Fruit fly (Drosophila melanogaster) whole organism, embryonic: Measurements from ENCODE around the gene tst.

Source experiments
- CG10147 ChIP-seq: fragments of 200-800 bp; sonication (Bioruptor generic); optimal IDR thresholded peaks from 2 replicates; lab custom pipeline; 2019; ENCODE audit warnings: missing biosample characterization, mild to moderate bottlenecking, missing genetic modification characterization, moderate library complexity
- CG10959 ChIP-seq: fragments of 200-800 bp; sonication (Bioruptor generic); IDR thresholded peaks from 2 replicates; pipeline ENCODE4 v1.3.6; 2022; ENCODE audit warnings: missing biosample characterization, missing genetic modification characterization
- CG11085 ChIP-seq: fragments of 200-800 bp; sonication (Bioruptor generic); IDR thresholded peaks from 2 replicates; pipeline ENCODE4 v1.3.6; 2022; ENCODE audit warnings: missing biosample characterization, missing genetic modification characterization
- CG11696 ChIP-seq: fragments of 200-800 bp; sonication (Bioruptor generic); IDR thresholded peaks from 2 replicates; pipeline ENCODE4 v1.3.6; 2022; ENCODE audit warnings: missing biosample characterization, missing genetic modification characterization
- CG12104 ChIP-seq: fragments of 200-800 bp; sonication (Bioruptor generic); optimal IDR thresholded peaks from 3 replicates; lab custom pipeline; 2016; ENCODE audit warnings: missing biosample characterization, missing genetic modification characterization
- CG13287 ChIP-seq: fragments of 200-800 bp; sonication (Bioruptor generic); IDR thresholded peaks from 2 replicates; pipeline ENCODE4 v1.3.6; 2022; ENCODE audit warnings: missing biosample characterization, missing genetic modification characterization; ENCODE audit not compliant: partially characterized antibody
- CG13894 ChIP-seq: fragments of 200-800 bp; sonication (Bioruptor generic); optimal IDR thresholded peaks from 3 replicates; lab custom pipeline; 2018; ENCODE audit warnings: missing biosample characterization, mild to moderate bottlenecking, missing genetic modification characterization, moderate library complexity
- CG1602 ChIP-seq: fragments of 200-800 bp; sonication (Bioruptor generic); optimal IDR thresholded peaks from 3 replicates; lab custom pipeline; 2016; ENCODE audit warnings: missing biosample characterization, missing genetic modification characterization
- CG17912 ChIP-seq: fragments of 200-800 bp; sonication (Bioruptor generic); optimal IDR thresholded peaks from 2 replicates; lab custom pipeline; 2018; ENCODE audit warnings: missing biosample characterization, mild to moderate bottlenecking, missing genetic modification characterization
- CG1792 ChIP-seq: fragments of 200-800 bp; sonication (Bioruptor generic); optimal IDR thresholded peaks from 2 replicates; lab custom pipeline; 2016; ENCODE audit warnings: missing biosample characterization, missing genetic modification characterization
- CG2712 ChIP-seq: fragments of 200-800 bp; optimal IDR thresholded peaks from 3 replicates; lab custom pipeline; 2019; ENCODE audit warnings: missing biosample characterization, mild to moderate bottlenecking, missing genetic modification characterization, moderate library complexity
- CG3065 ChIP-seq: fragments of 200-800 bp; sonication (Bioruptor generic); optimal IDR thresholded peaks from 2 replicates; lab custom pipeline; 2016; ENCODE audit warnings: missing biosample characterization, missing genetic modification characterization
- CG31441 ChIP-seq: fragments of 200-800 bp; sonication (Bioruptor generic); IDR thresholded peaks from 2 replicates; pipeline ENCODE4 v1.3.6; 2022; ENCODE audit warnings: missing biosample characterization, missing genetic modification characterization
- CG34422 ChIP-seq: fragments of 200-800 bp; sonication (Bioruptor generic); IDR thresholded peaks from 3 replicates; pipeline ENCODE4 v1.3.6; 2022; ENCODE audit warnings: missing biosample characterization, missing genetic modification characterization
- CG4360 ChIP-seq: fragments of 200-800 bp; sonication (Bioruptor generic); IDR thresholded peaks from 2 replicates; pipeline ENCODE4 v1.3.6; 2022; ENCODE audit warnings: missing biosample characterization, missing genetic modification characterization
- CG4854 ChIP-seq: fragments of 200-800 bp; sonication (Bioruptor generic); optimal IDR thresholded peaks from 2 replicates; lab custom pipeline; 2016; ENCODE audit warnings: missing biosample characterization, missing genetic modification characterization, inconsistent platforms
- CG6272 ChIP-seq: fragments of 200-800 bp; sonication (Bioruptor generic); IDR thresholded peaks from 2 replicates; pipeline ENCODE4 v1.3.6; 2022; ENCODE audit warnings: missing biosample characterization, missing genetic modification characterization
- CG6765 ChIP-seq: fragments of 200-800 bp; sonication (Bioruptor generic); optimal IDR thresholded peaks from 3 replicates; lab custom pipeline; 2017; ENCODE audit warnings: missing biosample characterization, mild to moderate bottlenecking, missing genetic modification characterization
- CG7786 ChIP-seq: fragments of 200-800 bp; sonication (Bioruptor generic); optimal IDR thresholded peaks from 2 replicates; lab custom pipeline; 2016; ENCODE audit warnings: missing biosample characterization, missing genetic modification characterization
- CG8290 ChIP-seq, 3 experiments: fragments of 200-800 bp; sonication (Bioruptor generic); optimal IDR thresholded peaks; 2 replicates each; lab custom pipeline; 2016 to 2019; ENCODE audit warnings: missing biosample characterization in 3 of 3, missing genetic modification characterization in 3 of 3, mild to moderate bottlenecking in 2 of 3, moderate library complexity in 1 of 3
- CG8359 ChIP-seq: fragments of 200-800 bp; sonication (Bioruptor generic); optimal IDR thresholded peaks from 2 replicates; lab custom pipeline; 2017; ENCODE audit warnings: missing biosample characterization, mild to moderate bottlenecking, missing genetic modification characterization, borderline replicate concordance
- CG8924 ChIP-seq: fragments of 200-800 bp; optimal IDR thresholded peaks from 3 replicates; lab custom pipeline; 2019; ENCODE audit warnings: missing biosample characterization, mild to moderate bottlenecking, missing genetic modification characterization, moderate library complexity
- Dad ChIP-seq: fragments of 200-800 bp; sonication (Bioruptor generic); optimal IDR thresholded peaks from 3 replicates; lab custom pipeline; 2016; ENCODE audit warnings: missing biosample characterization, missing genetic modification characterization
- Deaf1 ChIP-seq: fragments of 200-800 bp; optimal IDR thresholded peaks from 3 replicates; lab custom pipeline; 2019; ENCODE audit warnings: missing biosample characterization, mild to moderate bottlenecking, missing genetic modification characterization, moderate library complexity
- Doc3 ChIP-seq: fragments of 200-800 bp; sonication (Bioruptor generic); IDR thresholded peaks from 3 replicates; pipeline ENCODE4 v1.3.6; 2022; ENCODE audit warnings: missing biosample characterization, missing genetic modification characterization; ENCODE audit not compliant: partially characterized antibody
- Dref ChIP-seq: fragments of 200-800 bp; sonication (Bioruptor generic); IDR thresholded peaks from 2 replicates; pipeline ENCODE4 v1.3.6; 2022; ENCODE audit warnings: missing biosample characterization, missing genetic modification characterization
- Elba2 ChIP-seq: fragments of 200-800 bp; sonication (Bioruptor generic); optimal IDR thresholded peaks from 3 replicates; lab custom pipeline; 2016; ENCODE audit warnings: missing biosample characterization, missing genetic modification characterization
- Hand ChIP-seq: fragments of 200-800 bp; sonication (Bioruptor generic); optimal IDR thresholded peaks from 2 replicates; lab custom pipeline; 2017; ENCODE audit warnings: mild to moderate bottlenecking, missing biosample characterization, missing genetic modification reagents, missing genetic modification characterization
- Neu2 ChIP-seq: fragments of 200-800 bp; sonication (Bioruptor generic); optimal IDR thresholded peaks from 3 replicates; lab custom pipeline; 2016; ENCODE audit warnings: missing biosample characterization, missing genetic modification characterization, borderline replicate concordance
- Sry-β ChIP-seq: fragments of 200-800 bp; sonication (Bioruptor generic); optimal IDR thresholded peaks from 2 replicates; lab custom pipeline; 2018; ENCODE audit warnings: missing biosample characterization, mild to moderate bottlenecking, missing genetic modification characterization, moderate library complexity
- Tbp ChIP-seq: fragments of >200 bp; optimal IDR thresholded peaks from 2 replicates; lab custom pipeline; 2018; ENCODE audit warnings: missing biosample characterization, missing genetic modification characterization
- YL-1 ChIP-seq: fragments of 200-800 bp; sonication (Bioruptor generic); optimal IDR thresholded peaks from 3 replicates; lab custom pipeline; 2017; ENCODE audit warnings: missing biosample characterization, mild to moderate bottlenecking, missing genetic modification characterization
- aop ChIP-seq: fragments of 200-800 bp; sonication (Bioruptor generic); IDR thresholded peaks from 2 replicates; pipeline ENCODE4 v1.3.6; 2022; ENCODE audit warnings: missing biosample characterization, missing genetic modification characterization
- chn ChIP-seq: fragments of 200-800 bp; sonication (Bioruptor generic); optimal IDR thresholded peaks from 2 replicates; lab custom pipeline; 2016; ENCODE audit warnings: missing biosample characterization, missing genetic modification characterization
- en ChIP-seq: fragments of 200-800 bp; sonication (Bioruptor generic); optimal IDR thresholded peaks from 2 replicates; lab custom pipeline; 2016; ENCODE audit warnings: missing biosample characterization, missing genetic modification characterization
- exex ChIP-seq: fragments of 200-800 bp; sonication (Bioruptor generic); optimal IDR thresholded peaks from 4 replicates; lab custom pipeline; 2018; ENCODE audit warnings: missing biosample characterization, mild to moderate bottlenecking, missing genetic modification characterization, moderate library complexity
- gcm ChIP-seq: fragments of 200-800 bp; sonication (Bioruptor generic); optimal IDR thresholded peaks from 2 replicates; lab custom pipeline; 2019; ENCODE audit warnings: missing biosample characterization, mild to moderate bottlenecking, missing genetic modification characterization, moderate library complexity
- her ChIP-seq: fragments of 200-800 bp; sonication (Bioruptor generic); optimal IDR thresholded peaks from 2 replicates; lab custom pipeline; 2016; ENCODE audit warnings: missing biosample characterization, missing genetic modification characterization
- insv ChIP-seq, 2 experiments: fragments of 200-800 bp; sonication (Bioruptor generic); optimal IDR thresholded peaks; 3 replicates each; lab custom pipeline; 2016 to 2018; ENCODE audit warnings: missing biosample characterization in 2 of 2, missing genetic modification characterization in 2 of 2
- nerfin-2 ChIP-seq: fragments of 200-800 bp; sonication (Bioruptor generic); IDR thresholded peaks from 2 replicates; pipeline ENCODE4 v1.3.6; 2022; ENCODE audit warnings: missing biosample characterization, missing genetic modification characterization; ENCODE audit not compliant: partially characterized antibody
- odd ChIP-seq: fragments of 200-800 bp; sonication (Bioruptor generic); optimal IDR thresholded peaks from 2 replicates; lab custom pipeline; 2017; ENCODE audit warnings: missing biosample characterization, mild to moderate bottlenecking, missing genetic modification characterization
- salm ChIP-seq: fragments of 200-800 bp; sonication (Bioruptor generic); optimal IDR thresholded peaks from 2 replicates; lab custom pipeline; 2018; ENCODE audit warnings: missing biosample characterization, mild to moderate bottlenecking, missing genetic modification characterization
- slbo ChIP-seq: fragments of 200-800 bp; sonication (Bioruptor generic); IDR thresholded peaks from 2 replicates; pipeline ENCODE4 v1.3.6; 2022; ENCODE audit warnings: missing biosample characterization, missing genetic modification characterization
- stc ChIP-seq: fragments of 200-800 bp; sonication (Bioruptor generic); IDR thresholded peaks from 2 replicates; pipeline ENCODE4 v1.3.6; 2022; ENCODE audit warnings: missing biosample characterization, missing genetic modification characterization
- tap ChIP-seq: fragments of 200-800 bp; optimal IDR thresholded peaks from 3 replicates; lab custom pipeline; 2019; ENCODE audit warnings: missing biosample characterization, mild to moderate bottlenecking, missing genetic modification characterization, moderate library complexity
- tin ChIP-seq: fragments of 200-800 bp; sonication (Bioruptor generic); optimal IDR thresholded peaks from 3 replicates; lab custom pipeline; 2016; ENCODE audit warnings: missing biosample characterization, missing genetic modification characterization
- tio ChIP-seq: fragments of 200-800 bp; sonication (Bioruptor generic); optimal IDR thresholded peaks from 2 replicates; lab custom pipeline; 2017; ENCODE audit warnings: missing biosample characterization, missing genetic modification characterization, inconsistent platforms
- tll ChIP-seq, 2 experiments: fragments of 200-800 bp in 1 of 2; fragments of >200 bp in 1 of 2; sonication (Bioruptor generic) in 1 of 2; optimal IDR thresholded peaks; 2 replicates each; lab custom pipeline; 2017 to 2019; ENCODE audit warnings: missing biosample characterization in 2 of 2, missing genetic modification characterization in 2 of 2, mild to moderate bottlenecking in 1 of 2, moderate library complexity in 1 of 2
- unpg ChIP-seq: fragments of 200-800 bp; sonication (Bioruptor generic); optimal IDR thresholded peaks from 3 replicates; lab custom pipeline; 2018; ENCODE audit warnings: missing biosample characterization, mild to moderate bottlenecking, missing genetic modification characterization, moderate library complexity

Gene tst

dm6 chr3R:23781466-23781935, 8.8 kb upstream of the tst start, which contains the start of the genes Nup98-96 and mbc (continued):
- peak; percentile 63 for TF ChIP-seq CG12104 (GFP tag; lab: Kevin White, UChicago)
- TF ChIP-seq CG2712 (tag; lab: Kevin White, UChicago) = peak; percentile 90
- peak; percentile 73 for TF ChIP-seq CG31441 (GFP tag; lab: Robert Waterston, UW)
- TF ChIP-seq exex (tag; lab: Kevin White, UChicago) = peak; percentile 66
- peak; percentile 76 for TF ChIP-seq CG11085
- peak; percentile 88 for TF ChIP-seq CG1792
- 0 out of 2 replicates have a peak, but pooled peaks have one; percentile 36 for TF ChIP-seq CG13287 (GFP tag; lab: Robert Waterston, UW)
- TF ChIP-seq tll (GFP tag; optimal IDR thresholded peaks at IDR 0.05; lab: Kevin White, UChicago) = peak; percentile 57 to 98
- TF ChIP-seq CG4360 (GFP tag; lab: Robert Waterston, UW) = peak; percentile 10; the same call in 1 of the 2 replicates
- TF ChIP-seq gcm (GFP tag; lab: Kevin White, UChicago) = peak; percentile 34
- peak; percentile 73 for TF ChIP-seq en (GFP tag; lab: Kevin White, UChicago)
- peak; percentile 86 for TF ChIP-seq Elba2 (GFP tag; lab: Kevin White, UChicago)
- no peak for TF ChIP-seq CG17912 (GFP tag; lab: Kevin White, UChicago)
- peak; percentile 93 for TF ChIP-seq slbo (GFP tag; lab: Robert Waterston, UW)
- peak; percentile 83 for TF ChIP-seq CG8924 (tag; lab: Kevin White, UChicago)
- peak; percentile 74 for TF ChIP-seq Neu2 (GFP tag; lab: Kevin White, UChicago)
- peak; percentile 87 for TF ChIP-seq tin (GFP tag; lab: Kevin White, UChicago)
- TF ChIP-seq CG1602 (GFP tag; lab: Kevin White, UChicago) = peak; percentile 91
- peak in 1 of 2 experiments; percentile 62 for TF ChIP-seq insv (GFP tag; optimal IDR thresholded peaks at IDR 0.05; lab: Kevin White, UChicago)
- TF ChIP-seq Dad (GFP tag; lab: Kevin White, UChicago) = peak; percentile 85
- TF ChIP-seq stc (GFP tag; lab: Robert Waterston, UW) = peak; percentile 62
- TF ChIP-seq chn (GFP tag; lab: Kevin White, UChicago) = peak; percentile 91
- TF ChIP-seq CG34422 (GFP tag; lab: Robert Waterston, UW) = peak; percentile 86
- TF ChIP-seq CG3065 = peak; percentile 77
- TF ChIP-seq nerfin-2 (GFP tag; lab: Robert Waterston, UW) = peak; percentile 43; the same call in 1 of the 2 replicates
- no peak for TF ChIP-seq Tbp (GFP tag; lab: Kevin White, UChicago)
- TF ChIP-seq Sry-β (GFP tag; lab: Kevin White, UChicago) = peak; percentile 60
- peak; percentile 73 for TF ChIP-seq CG10959 (GFP tag; lab: Robert Waterston, UW)
- peak; percentile 61 for TF ChIP-seq CG6765 (GFP tag; lab: Kevin White, UChicago)
- peak; percentile 82 for TF ChIP-seq unpg (GFP tag; lab: Kevin White, UChicago)
- peak; percentile 19 for TF ChIP-seq tap (tag; lab: Kevin White, UChicago)
- peak; percentile 82 for TF ChIP-seq her (GFP tag; lab: Kevin White, UChicago)
- peak; percentile 93 for TF ChIP-seq YL-1 (GFP tag; lab: Kevin White, UChicago)
- TF ChIP-seq CG7786 (GFP tag; lab: Kevin White, UChicago) = peak; percentile 92
- TF ChIP-seq salm (tag; lab: Kevin White, UChicago) = peak; percentile 63
- peak; percentile 54 for TF ChIP-seq Deaf1 (tag; lab: Kevin White, UChicago)
- TF ChIP-seq CG4854 (GFP tag; lab: Kevin White, UChicago) = peak; percentile 78
- no peak for TF ChIP-seq tio
- peak; percentile 80 for TF ChIP-seq CG13894 (tag; lab: Kevin White, UChicago)
- no peak; the same call in 1 of the 2 replicates for TF ChIP-seq CG11696 (GFP tag; lab: Robert Waterston, UW)
- TF ChIP-seq Dref = peak; percentile 44
- peak; percentile 47 for TF ChIP-seq odd (GFP tag; lab: Kevin White, UChicago)
- TF ChIP-seq Doc3 (GFP tag; lab: Robert Waterston, UW) = no peak
- peak; percentile 72 for TF ChIP-seq CG10147
- peak; percentile 90 for TF ChIP-seq CG8290 (GFP tag; optimal IDR thresholded peaks at IDR 0.05; lab: Kevin White, UChicago)
- TF ChIP-seq CG8290 (tag; optimal IDR thresholded peaks at IDR 0.05; lab: Kevin White, UChicago) = peak; percentile 71 to 73
- TF ChIP-seq CG8359 (GFP tag; lab: Kevin White, UChicago) = peak; percentile 4
- peak; percentile 19 for TF ChIP-seq Hand (GFP tag; lab: Kevin White, UChicago)
- peak; percentile 89 for TF ChIP-seq CG6272 (GFP tag; lab: Robert Waterston, UW)
- no peak for TF ChIP-seq aop
